Worm (Caenorhabditis elegans) whole organism, late embryonic: Measurements from ENCODE around the gene aqp-6.

ENCODE experiments used
- dmd-4 ChIP-seq: sonication (generic microtip); optimal IDR thresholded peaks from 2 replicates; lab custom pipeline; 2016; ENCODE audit warnings: borderline replicate concordance, missing genetic modification characterization, missing compliant biosample characterization
- nhr-11 ChIP-seq: fragments of 150-350 bp; optimal IDR thresholded peaks from 2 replicates; lab custom pipeline; 2014; ENCODE audit warnings: missing biosample characterization, missing genetic modification characterization

DNA sequence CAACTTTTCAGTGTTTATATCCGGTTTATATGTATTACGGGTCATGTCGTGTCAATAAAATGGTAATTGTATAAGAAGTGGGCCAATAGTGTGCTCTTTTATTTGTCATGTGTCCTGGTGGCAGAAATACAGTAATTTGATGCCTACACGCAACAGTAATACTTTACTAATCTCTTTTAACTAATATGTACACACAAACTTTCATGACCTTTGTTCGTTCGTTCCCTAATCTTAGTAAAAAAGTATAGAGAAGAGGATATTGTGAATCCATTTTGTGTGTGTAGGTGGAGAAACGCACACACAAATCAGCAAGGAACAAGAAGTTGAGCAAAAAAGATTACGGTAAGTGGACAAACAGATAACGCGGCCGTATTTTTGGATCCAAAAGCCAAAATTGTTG lies 22.6 kb downstream of the aqp-6 start:
- TF ChIP-seq nhr-11 (tag; lab: Kevin White, UChicago) (no peak), dmd-4 (tag; lab: Kevin White, UChicago) (no peak)
